Fruit fly (Drosophila melanogaster): Measurements from ENCODE around the gene CG17928.

DNA sequence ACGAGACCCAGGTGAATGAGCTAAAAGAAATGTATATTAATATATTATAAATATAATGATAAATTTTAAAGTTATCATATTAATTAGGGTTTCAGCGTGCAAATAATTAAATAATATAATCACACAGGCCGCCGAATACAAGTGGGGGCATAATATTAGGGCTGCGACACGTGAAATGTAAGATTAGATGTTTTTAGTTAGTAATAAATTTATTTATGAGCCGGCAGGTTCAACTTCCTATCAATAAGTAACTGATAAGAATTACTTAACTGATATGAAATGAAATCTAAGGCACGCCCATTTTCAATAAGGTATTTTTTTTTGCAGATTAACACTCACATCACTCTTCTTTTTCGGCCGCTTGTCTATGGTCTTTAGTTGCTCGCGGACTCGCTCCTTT is 1.5 kb upstream of the CG17928 start:
- TF ChIP-seq CG17802 (tag; optimal IDR thresholded peaks at IDR 0.05) (no peak), Lhr (GFP tag; optimal IDR thresholded peaks at IDR 0.05) (no peak), pan (optimal IDR thresholded peaks at IDR 0.05) (no peak), pan (GFP tag; optimal IDR thresholded peaks at IDR 0.05 in 1 of 2, IDR thresholded peaks at IDR 0.05 in 1 of 2) (no peak), wek (GFP tag; optimal IDR thresholded peaks at IDR 0.05) (no peak), ci (GFP tag; IDR thresholded peaks at IDR 0.05) (no peak), Chrac-16 (GFP tag; optimal IDR thresholded peaks at IDR 0.05) (no peak)
